Fruit fly (Drosophila melanogaster) whole organism, prepupa: ENCODE data around the gene Cul3.
A peak's percentile ranks its signal among the peaks of the same experiment; 100 is the strongest.

Source experiments
- CG3032 ChIP-seq: fragments of 200-800 bp; optimal IDR thresholded peaks from 2 replicates; lab custom pipeline; 2019; ENCODE audit warnings: missing biosample characterization, mild to moderate bottlenecking, missing genetic modification characterization, moderate library complexity
- CG8632 ChIP-seq: fragments of 200-800 bp; sonication (Bioruptor generic); optimal IDR thresholded peaks from 3 replicates; lab custom pipeline; 2016; ENCODE audit warnings: missing biosample characterization, missing genetic modification characterization
- Eip78C ChIP-seq: fragments of 200-800 bp; sonication (Bioruptor generic); peaks from one replicate; lab custom pipeline; 2016; ENCODE audit warnings: missing biosample characterization, missing genetic modification characterization
- Lpt ChIP-seq: fragments of 200-800 bp; sonication (Bioruptor generic); optimal IDR thresholded peaks from 3 replicates; lab custom pipeline; 2016; ENCODE audit warnings: missing biosample characterization, missing genetic modification characterization
- Sox102F ChIP-seq: fragments of 200-800 bp; sonication (Bioruptor generic); optimal IDR thresholded peaks from 2 replicates; lab custom pipeline; 2016; ENCODE audit warnings: missing biosample characterization, mild to moderate bottlenecking, missing genetic modification characterization

DNA sequence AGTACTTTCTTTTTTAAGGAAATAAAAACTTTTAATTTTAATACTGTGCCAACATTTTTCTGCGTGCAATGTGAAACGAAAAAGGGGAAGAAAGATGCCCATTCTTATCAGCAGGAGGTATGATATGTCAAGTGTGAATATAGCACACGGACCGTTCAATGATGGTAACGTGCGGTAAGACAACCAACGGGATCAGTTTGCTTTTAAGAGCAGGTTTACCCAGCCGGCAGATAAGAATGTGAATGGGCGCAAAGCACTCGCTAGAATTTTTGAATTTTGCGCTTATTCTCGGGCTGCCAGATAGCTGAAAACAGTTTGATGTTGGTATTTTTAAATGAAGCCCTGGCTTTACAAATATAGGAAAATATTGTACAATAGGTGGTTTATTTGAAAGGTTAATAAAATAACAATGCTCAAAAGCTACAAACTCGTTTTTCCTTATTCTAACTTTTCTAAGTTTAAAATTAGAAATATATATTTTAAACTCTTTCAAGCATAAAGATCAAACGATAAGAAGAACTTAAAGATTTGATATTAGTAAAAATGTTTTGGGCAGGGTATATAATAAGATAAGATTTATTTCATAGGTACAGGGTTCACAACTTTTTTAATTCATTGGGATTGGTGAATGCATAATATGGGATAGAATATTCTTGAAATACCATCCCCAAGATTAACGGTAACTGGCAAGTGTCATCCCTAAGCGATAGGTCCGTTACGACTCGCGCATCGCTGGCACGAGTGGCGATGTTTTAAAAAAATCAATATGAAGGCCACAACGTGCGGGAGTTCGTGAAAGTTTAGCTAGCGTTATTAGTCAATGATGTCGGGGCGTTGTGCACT is 23.4 kb downstream of the Cul3 start, which contains the start of gene dao:
- no peak for TF ChIP-seq CG8632
- TF ChIP-seq Lpt (GFP tag; lab: Kevin White, UChicago), result no peak
- TF ChIP-seq Sox102F (GFP tag; lab: Kevin White, UChicago), result no peak
- peak; percentile 65 for TF ChIP-seq Eip78C (GFP tag; lab: Kevin White, UChicago)
- TF ChIP-seq CG3032 (tag; lab: Kevin White, UChicago), result no peak
